In the genomic region with DNA sequence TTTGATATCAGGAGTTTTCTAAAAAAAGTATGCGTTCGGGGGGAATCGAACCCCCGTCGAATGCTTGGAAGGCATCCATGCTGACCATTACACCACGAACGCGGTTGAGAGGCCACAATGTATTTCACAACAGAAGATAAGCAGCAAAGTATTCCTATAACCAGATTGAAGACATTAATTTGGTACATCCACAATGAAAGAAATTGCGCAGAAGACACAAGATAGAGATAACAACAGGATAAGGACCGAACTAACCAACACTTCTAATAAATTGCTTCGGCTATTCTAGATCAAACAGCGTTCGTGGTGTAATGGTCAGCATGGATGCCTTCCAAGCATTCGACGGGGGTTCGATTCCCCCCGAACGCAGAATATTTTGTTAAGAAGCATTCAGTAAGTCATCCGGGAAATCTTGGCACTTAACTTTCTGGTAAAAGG, we compare ENCODE assay signal across 5 worm cellular contexts.
TF ChIP-seq lines count a peak whose summit lies in the region.

No protein-coding gene starts in this region.

TF ChIP-seq in whole organism, L1 larva, 84 proteins besides CTCF, POLR2A, EP300 and RAD21 (continues in another document):
- no peak for TF ChIP-seq snpc-4 (tag; optimal IDR thresholded peaks at IDR 0.05; lab: Kevin White, UChicago)
- no peak for TF ChIP-seq unc-130 (tag; optimal IDR thresholded peaks at IDR 0.05; lab: Kevin White, UChicago)
- peak in 1 of 2 experiments; percentile 31 for TF ChIP-seq mdl-1 (tag; optimal IDR thresholded peaks at IDR 0.05; lab: Kevin White, UChicago)
- TF ChIP-seq blmp-1 (tag; optimal IDR thresholded peaks at IDR 0.05; lab: Kevin White, UChicago), result peak; percentile 68
- peak; percentile 38 for TF ChIP-seq fos-1 (tag; optimal IDR thresholded peaks at IDR 0.05; lab: Kevin White, UChicago)
- no peak for TF ChIP-seq zip-4 (GFP tag; optimal IDR thresholded peaks at IDR 0.05; lab: Kevin White, UChicago)
- TF ChIP-seq ets-5 (GFP tag; IDR thresholded peaks at IDR 0.05; lab: Robert Waterston, UW), result no peak
- no peak for TF ChIP-seq pax-3 (tag; optimal IDR thresholded peaks at IDR 0.05; lab: Kevin White, UChicago)
- TF ChIP-seq nhr-85 (tag; lab: Kevin White, UChicago), result no peak
- TF ChIP-seq jun-1 (tag; optimal IDR thresholded peaks at IDR 0.05; lab: Kevin White, UChicago), result peak; percentile 3
- no peak for TF ChIP-seq fkh-10 (GFP tag; optimal IDR thresholded peaks at IDR 0.05; lab: Kevin White, UChicago)
- TF ChIP-seq irx-1 (tag; optimal IDR thresholded peaks at IDR 0.05; lab: Kevin White, UChicago), result no peak
- TF ChIP-seq ztf-4 (tag; optimal IDR thresholded peaks at IDR 0.05; lab: Kevin White, UChicago), result no peak
- peak; percentile 19 for TF ChIP-seq nhr-71 (tag; optimal IDR thresholded peaks at IDR 0.05; lab: Kevin White, UChicago)
- TF ChIP-seq elt-3 (tag; optimal IDR thresholded peaks at IDR 0.05; lab: Kevin White, UChicago), result peak in 1 of 6 experiments; percentile 42
- TF ChIP-seq elt-2 (tag; optimal IDR thresholded peaks at IDR 0.05; lab: Kevin White, UChicago), result no peak
- TF ChIP-seq snu-23 (GFP tag; optimal IDR thresholded peaks at IDR 0.05; lab: Kevin White, UChicago), result peak; percentile 19
- TF ChIP-seq hlh-17 (GFP tag; optimal IDR thresholded peaks at IDR 0.05; lab: Kevin White, UChicago; ENCODE audit: borderline replicate concordance), result no peak

TF ChIP-seq in whole organism, L3 larva, 47 proteins besides CTCF, POLR2A, EP300 and RAD21 (continues in another document):
- peak; percentile 35 for TF ChIP-seq elt-2 (tag; optimal IDR thresholded peaks at IDR 0.05; lab: Kevin White, UChicago)
- peak; percentile 69 for TF ChIP-seq lsy-12 (tag; optimal IDR thresholded peaks at IDR 0.05; lab: Kevin White, UChicago)
- TF ChIP-seq nfya-1 (tag; optimal IDR thresholded peaks at IDR 0.05; lab: Kevin White, UChicago; ENCODE audit: insufficient read depth), result peak; percentile 48
- TF ChIP-seq nhr-43 (tag; optimal IDR thresholded peaks at IDR 0.05; lab: Kevin White, UChicago; ENCODE audit: poor library complexity, severe bottlenecking), result peak; percentile 89
- peak; percentile 26 for TF ChIP-seq lin-39 (tag; optimal IDR thresholded peaks at IDR 0.05; lab: Kevin White, UChicago)
- no peak for TF ChIP-seq aly-2 (tag; optimal IDR thresholded peaks at IDR 0.05; lab: Kevin White, UChicago)
- peak; percentile 17 for TF ChIP-seq egl-27 (tag; optimal IDR thresholded peaks at IDR 0.05; lab: Kevin White, UChicago)
- peak; percentile 31 for TF ChIP-seq pqm-1 (tag; optimal IDR thresholded peaks at IDR 0.05; lab: Kevin White, UChicago)
- TF ChIP-seq lin-15B (tag; optimal IDR thresholded peaks at IDR 0.05; lab: Kevin White, UChicago), result peak; percentile 10
- peak; percentile 60 for TF ChIP-seq nhr-23 (tag; optimal IDR thresholded peaks at IDR 0.05; lab: Kevin White, UChicago)
- no peak for TF ChIP-seq ceh-9 (tag; optimal IDR thresholded peaks at IDR 0.05; lab: Kevin White, UChicago)
- no peak for TF ChIP-seq ZK546.5 (tag; optimal IDR thresholded peaks at IDR 0.05; lab: Kevin White, UChicago)
- no peak for TF ChIP-seq unc-39 (tag; optimal IDR thresholded peaks at IDR 0.05; lab: Kevin White, UChicago)
- TF ChIP-seq snpc-4 (tag; optimal IDR thresholded peaks at IDR 0.05; lab: Kevin White, UChicago), result no peak
- TF ChIP-seq tbx-2 (tag; optimal IDR thresholded peaks at IDR 0.05; lab: Kevin White, UChicago), result peak; percentile 45
- peak; percentile 43 for TF ChIP-seq nhr-25 (tag; optimal IDR thresholded peaks at IDR 0.05; lab: Kevin White, UChicago)
- no peak for TF ChIP-seq unc-62 (GFP tag; optimal IDR thresholded peaks at IDR 0.05; lab: Kevin White, UChicago)

TF ChIP-seq in whole organism, early embryonic, 17 proteins besides CTCF, POLR2A, EP300 and RAD21:
- TF ChIP-seq ets-7 (tag; optimal IDR thresholded peaks at IDR 0.05; lab: Kevin White, UChicago), result no peak
- TF ChIP-seq sea-1 (GFP tag; conservative IDR thresholded peaks at IDR 0.05; lab: Robert Waterston, UW), result no peak
- TF ChIP-seq tbx-11 (GFP tag; IDR thresholded peaks at IDR 0.05; lab: Robert Waterston, UW), result 0 out of 2 replicates have a peak, but pooled peaks have one; percentile 63
- TF ChIP-seq tra-4 (tag; optimal IDR thresholded peaks at IDR 0.05; lab: Kevin White, UChicago), result no peak
- TF ChIP-seq ceh-13 (GFP tag; optimal IDR thresholded peaks at IDR 0.05; lab: Kevin White, UChicago), result peak; percentile 35
- peak; percentile 34 for TF ChIP-seq hnd-1 (tag; optimal IDR thresholded peaks at IDR 0.05; lab: Kevin White, UChicago)
- TF ChIP-seq aly-1 (tag; optimal IDR thresholded peaks at IDR 0.05; lab: Kevin White, UChicago), result no peak
- no peak for TF ChIP-seq ama-1 (optimal IDR thresholded peaks at IDR 0.05; lab: Kevin White, UChicago)
- TF ChIP-seq scrt-1 (GFP tag; IDR thresholded peaks at IDR 0.05; lab: Robert Waterston, UW), result peak; percentile 66; the same call in 1 of the 2 replicates
- TF ChIP-seq F13C5.2 (tag; optimal IDR thresholded peaks at IDR 0.05; lab: Kevin White, UChicago), result no peak
- no peak; the same call in 1 of the 2 replicates for TF ChIP-seq pes-1 (GFP tag; IDR thresholded peaks at IDR 0.05; lab: Robert Waterston, UW)
- TF ChIP-seq tbx-37 (GFP tag; conservative IDR thresholded peaks at IDR 0.05; lab: Robert Waterston, UW), result no peak
- TF ChIP-seq ceh-36 (tag; optimal IDR thresholded peaks at IDR 0.05; lab: Kevin White, UChicago), result peak; percentile 32
- no peak for TF ChIP-seq hmg-4 (GFP tag; optimal IDR thresholded peaks at IDR 0.05; lab: Kevin White, UChicago)
- no peak for TF ChIP-seq hmbx-1 (tag; optimal IDR thresholded peaks at IDR 0.05; lab: Kevin White, UChicago)
- TF ChIP-seq B0310.2 (tag; optimal IDR thresholded peaks at IDR 0.05; lab: Kevin White, UChicago), result no peak
- TF ChIP-seq flt-1 (GFP tag; IDR thresholded peaks at IDR 0.05; lab: Robert Waterston, UW), result 0 out of 2 replicates have a peak, but pooled peaks have one; percentile 21

TF ChIP-seq in whole organism, midembryonic, 9 proteins besides CTCF, POLR2A, EP300 and RAD21:
- no peak for TF ChIP-seq ztf-29 (GFP tag; IDR thresholded peaks at IDR 0.05; lab: Robert Waterston, UW)
- 0 out of 2 replicates have a peak, but pooled peaks have one; percentile 12 for TF ChIP-seq ref-1 (GFP tag; conservative IDR thresholded peaks at IDR 0.05; lab: Robert Waterston, UW)
- 0 out of 2 replicates have a peak, but pooled peaks have one; percentile 42 for TF ChIP-seq T22C8.4 (GFP tag; IDR thresholded peaks at IDR 0.05; lab: Robert Waterston, UW)
- TF ChIP-seq flt-1 (GFP tag; IDR thresholded peaks at IDR 0.05; lab: Robert Waterston, UW), result peak; percentile 68; the same call in 1 of the 2 replicates
- TF ChIP-seq med-1 (GFP tag; optimal IDR thresholded peaks at IDR 0.05; lab: Kevin White, UChicago; ENCODE audit: insufficient read depth), result no peak
- TF ChIP-seq ztf-23 (GFP tag; IDR thresholded peaks at IDR 0.05; lab: Robert Waterston, UW), result peak; percentile 75
- TF ChIP-seq tab-1 (GFP tag; IDR thresholded peaks at IDR 0.05; lab: Robert Waterston, UW), result peak; percentile 62
- TF ChIP-seq klf-2 (GFP tag; conservative IDR thresholded peaks at IDR 0.05; lab: Robert Waterston, UW), result 0 out of 2 replicates have a peak, but pooled peaks have one; percentile 8
- no peak for TF ChIP-seq cog-1 (tag; optimal IDR thresholded peaks at IDR 0.05; lab: Kevin White, UChicago)

TF ChIP-seq in whole organism, young adult, 124 proteins besides CTCF, POLR2A, EP300 and RAD21 (continues in another document):
- TF ChIP-seq Y67H2A.10 (GFP tag; conservative IDR thresholded peaks at IDR 0.05; lab: Robert Waterston, UW) (no peak), Y53F4B.3 (GFP tag; IDR thresholded peaks at IDR 0.05; lab: Robert Waterston, UW) (no peak), ets-4 (GFP tag; optimal IDR thresholded peaks at IDR 0.05; lab: Kevin White, UChicago) (no peak), K12H6.12 (tag; optimal IDR thresholded peaks at IDR 0.05; lab: Kevin White, UChicago) (no peak), F55B11.4 (tag; optimal IDR thresholded peaks at IDR 0.05; lab: Kevin White, UChicago; ENCODE audit: borderline replicate concordance, insufficient read depth) (no peak), F49E8.2 (tag; optimal IDR thresholded peaks at IDR 0.05; lab: Kevin White, UChicago; ENCODE audit: insufficient read depth) (no peak), nfya-2 (GFP tag; IDR thresholded peaks at IDR 0.05; lab: Robert Waterston, UW) (no peak), madf-10 (tag; optimal IDR thresholded peaks at IDR 0.05; lab: Kevin White, UChicago) (peak; percentile 62), ztf-25 (GFP tag; IDR thresholded peaks at IDR 0.05; lab: Robert Waterston, UW) (peak; percentile 71; the same call in 1 of the 2 replicates), dpff-1 (tag; optimal IDR thresholded peaks at IDR 0.05; lab: Kevin White, UChicago) (no peak), let-526 (GFP tag; IDR thresholded peaks at IDR 0.05; lab: Robert Waterston, UW) (no peak), ztf-18 (tag; optimal IDR thresholded peaks at IDR 0.05; lab: Kevin White, UChicago) (peak; percentile 62), bed-1 (GFP tag; IDR thresholded peaks at IDR 0.05; lab: Robert Waterston, UW) (0 out of 2 replicates have a peak, but pooled peaks have one; percentile 9), aptf-3 (GFP tag; IDR thresholded peaks at IDR 0.05; lab: Robert Waterston, UW) (no peak), pha-4 (tag; optimal IDR thresholded peaks at IDR 0.05; lab: Kevin White, UChicago) (no peak), nfyb-1 (GFP tag; IDR thresholded peaks at IDR 0.05; lab: Robert Waterston, UW) (peak; percentile 76; the same call in 1 of the 2 replicates), unc-62 (GFP tag; optimal IDR thresholded peaks at IDR 0.05; lab: Kevin White, UChicago) (no peak), madf-6 (GFP tag; IDR thresholded peaks at IDR 0.05; lab: Robert Waterston, UW) (no peak), B0261.1 (tag; optimal IDR thresholded peaks at IDR 0.05; lab: Kevin White, UChicago) (peak; percentile 91), Y56A3A.18 (GFP tag; IDR thresholded peaks at IDR 0.05; lab: Robert Waterston, UW) (peak; percentile 67; the same call in 1 of the 2 replicates), cebp-1 (GFP tag; IDR thresholded peaks at IDR 0.05; lab: Robert Waterston, UW) (peak; percentile 63; the same call in 1 of the 2 replicates), cebp-1 (tag; optimal IDR thresholded peaks at IDR 0.05; lab: Kevin White, UChicago) (peak; percentile 70), atf-7 (tag; optimal IDR thresholded peaks at IDR 0.05; lab: Kevin White, UChicago) (peak; percentile 13), F57A8.1 (GFP tag; optimal IDR thresholded peaks at IDR 0.05; lab: Kevin White, UChicago) (peak; percentile 39), madf-8 (GFP tag; conservative IDR thresholded peaks at IDR 0.05; lab: Robert Waterston, UW) (no peak), snpc-3.4 (tag; optimal IDR thresholded peaks at IDR 0.05; lab: Kevin White, UChicago) (peak; percentile 74), attf-3 (GFP tag; conservative IDR thresholded peaks at IDR 0.05; lab: Robert Waterston, UW) (no peak), C17E4.6 (GFP tag; IDR thresholded peaks at IDR 0.05; lab: Robert Waterston, UW) (no peak), aptf-2 (GFP tag; conservative IDR thresholded peaks at IDR 0.05; lab: Robert Waterston, UW) (no peak), rec-8 (tag; optimal IDR thresholded peaks at IDR 0.05; lab: Kevin White, UChicago) (peak; percentile 4 to 70)

Comparison
In these comparisons a context has a peak if more than half of its experiments do, and no peak if none do; other contexts are left out.
1. Of the 8 proteins assayed by ChIP-seq in both whole organism, young adult and whole organism, L1 larva: peak only in whole organism, young adult: snpc-4; only in whole organism, L1 larva: none; in both: nhr-90; in neither: 3; mixed calls (peak in some experiments, not most) for 3.